Worm (Caenorhabditis elegans) whole organism, mixed stage, embryonic: ENCODE results near the gene ceeh-1.

Experiments
- M03D4.4 ChIP-seq: sonication (generic microtip); optimal IDR thresholded peaks from 2 replicates; lab custom pipeline; 2017; ENCODE audit warnings: mild to moderate bottlenecking, missing genetic modification characterization, missing compliant biosample characterization
- bed-3 ChIP-seq: fragments of 200-800 bp; sonication (Bioruptor generic); optimal IDR thresholded peaks from 3 replicates; lab custom pipeline; 2018; ENCODE audit warnings: mild to moderate bottlenecking, missing genetic modification characterization, moderate library complexity, missing compliant biosample characterization
- blmp-1 ChIP-seq: fragments of 150-350 bp; optimal IDR thresholded peaks from 2 replicates; lab custom pipeline; 2014; ENCODE audit warnings: missing biosample characterization, missing genetic modification characterization
- ceh-39 ChIP-seq: fragments of 150-350 bp; optimal IDR thresholded peaks from 2 replicates; lab custom pipeline; 2014; ENCODE audit warnings: missing biosample characterization, missing genetic modification characterization
- ceh-83 ChIP-seq: fragments of 200-800 bp; sonication (Bioruptor generic); optimal IDR thresholded peaks from 2 replicates; lab custom pipeline; 2018; ENCODE audit warnings: mild to moderate bottlenecking, missing genetic modification characterization, missing compliant biosample characterization
- ces-1 ChIP-seq: fragments of 150-350 bp; optimal IDR thresholded peaks from 2 replicates; lab custom pipeline; 2014; ENCODE audit warnings: missing biosample characterization, missing genetic modification reagents, missing genetic modification characterization
- cnd-1 ChIP-seq: fragments of 200-800 bp; sonication (Bioruptor generic); optimal IDR thresholded peaks from 2 replicates; lab custom pipeline; 2018; ENCODE audit warnings: mild to moderate bottlenecking, missing genetic modification characterization, missing compliant biosample characterization
- drap-1 ChIP-seq: fragments of 200-800 bp; sonication (Bioruptor generic); optimal IDR thresholded peaks from 3 replicates; lab custom pipeline; 2018; ENCODE audit warnings: mild to moderate bottlenecking, missing genetic modification characterization, missing compliant biosample characterization
- elt-1 ChIP-seq: sonication (generic microtip); optimal IDR thresholded peaks from 2 replicates; lab custom pipeline; 2017; ENCODE audit warnings: missing genetic modification characterization, mild to moderate bottlenecking, missing compliant biosample characterization, antibody characterized with exemption, moderate library complexity, borderline replicate concordance; ENCODE audit not compliant: insufficient read depth
- elt-3 ChIP-seq: fragments of 150-350 bp; optimal IDR thresholded peaks from 2 replicates; lab custom pipeline; 2014; ENCODE audit warnings: missing biosample characterization, missing genetic modification characterization
- flh-1 ChIP-seq: fragments of 200-800 bp; sonication (Bioruptor generic); optimal IDR thresholded peaks from 2 replicates; lab custom pipeline; 2018; ENCODE audit warnings: mild to moderate bottlenecking, missing genetic modification characterization, moderate library complexity, missing compliant biosample characterization
- ham-2 ChIP-seq: fragments of 200-800 bp; sonication (Bioruptor generic); optimal IDR thresholded peaks from 2 replicates; lab custom pipeline; 2018; ENCODE audit warnings: mild to moderate bottlenecking, missing genetic modification characterization, missing compliant biosample characterization
- hlh-1 ChIP-seq: fragments of 150-350 bp; optimal IDR thresholded peaks from 2 replicates; lab custom pipeline; 2014; ENCODE audit warnings: missing biosample characterization, missing genetic modification reagents, missing genetic modification characterization
- lin-13 ChIP-seq: fragments of 150-350 bp; optimal IDR thresholded peaks from 2 replicates; lab custom pipeline; 2014; ENCODE audit warnings: missing biosample characterization, missing genetic modification characterization
- lin-32 ChIP-seq: fragments of 200-800 bp; sonication (Bioruptor generic); optimal IDR thresholded peaks from 2 replicates; lab custom pipeline; 2018; ENCODE audit warnings: mild to moderate bottlenecking, missing genetic modification characterization, missing compliant biosample characterization
- lsy-2 ChIP-seq: fragments of 150-350 bp; optimal IDR thresholded peaks from 2 replicates; lab custom pipeline; 2014; ENCODE audit warnings: missing biosample characterization, missing genetic modification characterization
- mep-1 ChIP-seq: fragments of 150-350 bp; optimal IDR thresholded peaks from 2 replicates; lab custom pipeline; 2017; ENCODE audit warnings: missing biosample characterization, missing genetic modification reagents, missing genetic modification characterization, inconsistent platforms
- mls-2 ChIP-seq: sonication (generic microtip); optimal IDR thresholded peaks from 2 replicates; lab custom pipeline; 2016; ENCODE audit warnings: mild to moderate bottlenecking, missing genetic modification characterization, moderate library complexity, missing compliant biosample characterization
- nhr-12 ChIP-seq: fragments of 150-350 bp; optimal IDR thresholded peaks from 2 replicates; lab custom pipeline; 2014; ENCODE audit warnings: missing biosample characterization, missing genetic modification characterization
- nhr-2 ChIP-seq: fragments of 150-350 bp; optimal IDR thresholded peaks from 2 replicates; lab custom pipeline; 2014; ENCODE audit warnings: missing biosample characterization, missing genetic modification characterization
- nhr-237 ChIP-seq: fragments of 150-350 bp; optimal IDR thresholded peaks from 2 replicates; lab custom pipeline; 2014; ENCODE audit warnings: missing biosample characterization, missing genetic modification characterization
- nhr-28 ChIP-seq: fragments of 150-350 bp; optimal IDR thresholded peaks from 2 replicates; lab custom pipeline; 2014; ENCODE audit warnings: missing biosample characterization, missing genetic modification characterization
- nhr-76 ChIP-seq: sonication (generic microtip); optimal IDR thresholded peaks from 2 replicates; lab custom pipeline; 2017; ENCODE audit warnings: missing biosample characterization, missing genetic modification characterization
- pha-4 ChIP-seq: fragments of 150-350 bp; optimal IDR thresholded peaks from 2 replicates; lab custom pipeline; 2018; ENCODE audit warnings: missing biosample characterization, missing genetic modification reagents, missing genetic modification characterization
- sem-2 ChIP-seq: fragments of 200-800 bp; sonication (Bioruptor generic); optimal IDR thresholded peaks from 2 replicates; lab custom pipeline; 2018; ENCODE audit warnings: mild to moderate bottlenecking, missing genetic modification characterization, missing compliant biosample characterization
- snpc-4 ChIP-seq: fragments of 150-350 bp; optimal IDR thresholded peaks from 2 replicates; lab custom pipeline; 2014; ENCODE audit warnings: missing biosample characterization, missing genetic modification characterization
- unc-120 ChIP-seq: sonication (generic microtip); optimal IDR thresholded peaks from 2 replicates; lab custom pipeline; 2017; ENCODE audit warnings: missing genetic modification characterization, missing compliant biosample characterization; ENCODE audit not compliant: poor library complexity, severe bottlenecking
- unc-39 ChIP-seq: fragments of 150-350 bp; optimal IDR thresholded peaks from 2 replicates; lab custom pipeline; 2014; ENCODE audit warnings: missing biosample characterization, missing genetic modification characterization
- unc-62 ChIP-seq: fragments of 150-350 bp; optimal IDR thresholded peaks from 2 replicates; lab custom pipeline; 2014; ENCODE audit warnings: missing biosample characterization, missing genetic modification reagents, missing genetic modification characterization
- ztf-11 ChIP-seq: fragments of 150-350 bp; optimal IDR thresholded peaks from 2 replicates; lab custom pipeline; 2014; ENCODE audit warnings: missing biosample characterization, missing genetic modification characterization

The ceeh-1 gene

DNA sequence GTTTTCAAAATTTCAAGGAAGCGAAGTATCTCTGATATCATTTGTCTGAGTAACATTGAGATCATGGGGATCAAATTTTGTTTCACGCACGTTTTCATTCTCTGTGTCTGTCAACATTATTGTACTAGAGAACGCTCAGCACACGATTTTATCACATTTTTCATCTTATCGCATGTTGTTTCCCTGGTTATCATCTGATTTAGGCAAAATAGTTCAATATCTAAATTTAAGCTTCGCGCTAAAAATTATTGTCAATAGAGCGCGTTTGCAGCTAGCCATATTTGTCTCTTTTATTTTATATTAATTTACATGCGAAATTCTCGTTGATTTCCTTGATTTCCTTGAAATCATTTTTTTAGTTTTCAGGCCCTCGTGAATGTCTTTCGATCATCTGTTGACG, 13.4 kb upstream of the ceeh-1 start, which contains the start of gene K02F3.2:
TSS of gene K02F3.2 (plus strand) at position 357 of the 400 bp plus-strand sequence.
- TF ChIP-seq nhr-76 (tag; lab: Kevin White, UChicago) (no peak), elt-1 (tag; lab: Kevin White, UChicago) (peak; percentile 17), ces-1 (GFP tag; lab: Kevin White, UChicago) (peak; percentile 58), ztf-11 (no peak), sem-2 (GFP tag; lab: Kevin White, UChicago) (no peak)

ce11 chrIII:844577-844976, 12.5 kb upstream of the ceeh-1 start:
- TF ChIP-seq nhr-76 (tag; lab: Kevin White, UChicago) (no peak), unc-120 (tag; lab: Kevin White, UChicago) (no peak), snpc-4 (tag; lab: Kevin White, UChicago) (no peak), ceh-83 (GFP tag; lab: Kevin White, UChicago) (no peak), nhr-28 (tag; lab: Kevin White, UChicago) (no peak), ceh-39 (no peak), unc-62 (GFP tag; lab: Kevin White, UChicago) (no peak), mls-2 (tag; lab: Kevin White, UChicago) (no peak), M03D4.4 (no peak), ces-1 (GFP tag; lab: Kevin White, UChicago) (no peak), elt-1 (tag; lab: Kevin White, UChicago) (no peak), lin-32 (GFP tag; lab: Kevin White, UChicago) (no peak), ztf-11 (no peak), cnd-1 (tag; lab: Kevin White, UChicago) (no peak)

DNA sequence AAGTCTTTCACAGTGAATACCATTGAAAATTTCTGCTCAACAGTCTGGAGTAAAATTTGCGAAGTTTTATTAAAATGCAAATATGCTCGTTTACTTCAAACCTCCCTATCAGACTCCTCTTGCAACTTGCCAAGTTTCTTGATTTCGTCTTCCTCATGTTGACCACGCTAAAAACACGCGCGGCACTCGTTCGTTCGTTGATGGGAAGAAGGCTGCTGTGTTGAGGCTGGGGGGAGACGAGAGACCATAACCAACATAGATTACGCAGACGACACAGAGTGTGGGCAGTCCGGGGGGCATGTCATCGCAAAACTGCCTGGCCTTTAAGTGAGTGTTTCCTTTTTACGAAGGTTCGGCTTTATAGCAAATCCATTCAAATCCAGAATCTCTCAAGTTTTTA, 11.9 kb upstream of the ceeh-1 start:
- TF ChIP-seq mep-1 (tag; lab: Kevin White, UChicago) = no peak
- no peak for TF ChIP-seq ham-2 (GFP tag; lab: Kevin White, UChicago)
- TF ChIP-seq nhr-28 (tag; lab: Kevin White, UChicago) = no peak
- TF ChIP-seq nhr-237 (tag; lab: Kevin White, UChicago) = no peak
- TF ChIP-seq flh-1 (GFP tag; lab: Kevin White, UChicago) = no peak
- TF ChIP-seq lsy-2 (tag; lab: Kevin White, UChicago) = no peak
- no peak for TF ChIP-seq unc-120 (tag; lab: Kevin White, UChicago)
- TF ChIP-seq blmp-1 (tag; lab: Kevin White, UChicago) = no peak
- TF ChIP-seq unc-39 = no peak
- TF ChIP-seq ztf-11 = peak; percentile 14
- TF ChIP-seq snpc-4 (tag; lab: Kevin White, UChicago) = no peak
- no peak for TF ChIP-seq bed-3
- TF ChIP-seq ceh-83 (GFP tag; lab: Kevin White, UChicago) = no peak
- no peak for TF ChIP-seq drap-1 (GFP tag; lab: Kevin White, UChicago)
- TF ChIP-seq nhr-2 (tag; lab: Kevin White, UChicago) = no peak
- peak; percentile 17 for TF ChIP-seq mls-2 (tag; lab: Kevin White, UChicago)

DNA sequence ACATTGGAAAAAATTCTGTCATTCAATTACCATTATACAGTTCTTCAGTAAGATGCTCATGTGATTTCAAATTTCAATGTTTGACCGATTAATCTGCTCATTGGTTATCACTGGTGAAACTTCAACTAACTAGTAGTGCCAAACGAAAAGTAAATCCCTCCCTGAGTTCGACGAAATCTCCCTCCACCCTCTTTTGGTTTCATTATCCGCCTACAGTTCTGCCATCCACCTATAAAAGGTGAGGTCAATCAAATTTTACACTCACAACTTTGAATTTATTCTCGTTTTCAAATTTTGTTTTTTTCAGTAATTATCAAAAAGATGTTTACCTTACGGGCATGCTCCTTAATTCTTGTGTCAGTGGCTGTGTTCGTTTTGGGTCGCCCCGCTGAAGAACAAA, 10.6 kb upstream of the ceeh-1 start, which contains the start of gene far-8:
TSS of gene far-8 (plus strand) at position 301 of the 400 bp plus-strand sequence.
- no peak for TF ChIP-seq hlh-1 (tag; lab: Kevin White, UChicago)
- no peak for TF ChIP-seq lsy-2 (tag; lab: Kevin White, UChicago)
- TF ChIP-seq unc-39 = no peak
- TF ChIP-seq drap-1 (GFP tag; lab: Kevin White, UChicago) = no peak
- TF ChIP-seq cnd-1 (tag; lab: Kevin White, UChicago) = no peak

ce11 chrIII:841177-841576, 9.1 kb upstream of the ceeh-1 start, which contains the start of gene K02F3.9:
K02F3.9 (minus strand) TSS chrIII:841366.
- no peak for TF ChIP-seq lin-32 (GFP tag; lab: Kevin White, UChicago)
- no peak for TF ChIP-seq bed-3
- no peak for TF ChIP-seq snpc-4 (tag; lab: Kevin White, UChicago)
- TF ChIP-seq pha-4 (tag; lab: Kevin White, UChicago) = no peak
- TF ChIP-seq nhr-12 = no peak
- TF ChIP-seq ceh-39 = no peak
- no peak for TF ChIP-seq elt-3
- TF ChIP-seq cnd-1 (tag; lab: Kevin White, UChicago) = no peak
- no peak for TF ChIP-seq flh-1 (GFP tag; lab: Kevin White, UChicago)
- TF ChIP-seq lin-13 = no peak
- no peak for TF ChIP-seq nhr-237 (tag; lab: Kevin White, UChicago)
- TF ChIP-seq nhr-76 (tag; lab: Kevin White, UChicago) = no peak
